Worm (Caenorhabditis elegans): ENCODE results near the gene tars-1.

ce11 chrII:11688643-11689042 is 6.8 kb downstream of the tars-1 start, which contains the start of gene kel-1:
- TF ChIP-seq zip-4 (GFP tag; optimal IDR thresholded peaks at IDR 0.05) = no peak
- no peak for TF ChIP-seq snpc-4 (tag; optimal IDR thresholded peaks at IDR 0.05)
- TF ChIP-seq unc-62 (GFP tag; optimal IDR thresholded peaks at IDR 0.05) = no peak
- no peak for TF ChIP-seq lin-39 (tag; optimal IDR thresholded peaks at IDR 0.05)
